Fruit fly (Drosophila melanogaster): Measurements from ENCODE around the gene CG31088.

CG31088 gene

dm6 chr3R:15974235-15974634 lies 23.5 kb upstream of the CG31088 start (continued):
- no peak for TF ChIP-seq lmd (GFP tag; IDR thresholded peaks at IDR 0.05)
- TF ChIP-seq lab (GFP tag; optimal IDR thresholded peaks at IDR 0.05) = peak; percentile 91
- no peak for TF ChIP-seq GATAe (GFP tag; conservative IDR thresholded peaks at IDR 0.05)
- TF ChIP-seq CG18262 (tag; optimal IDR thresholded peaks at IDR 0.05) = peak; percentile 86
- TF ChIP-seq Fer1 (GFP tag; optimal IDR thresholded peaks at IDR 0.05) = peak; percentile 84
- TF ChIP-seq Lim3 (GFP tag; IDR thresholded peaks at IDR 0.05) = no peak
- peak; percentile 78 for TF ChIP-seq Camta (GFP tag; optimal IDR thresholded peaks at IDR 0.05)
- TF ChIP-seq Dip2 (GFP tag; IDR thresholded peaks at IDR 0.05) = no peak
- TF ChIP-seq hth (optimal IDR thresholded peaks at IDR 0.05) = no peak
- TF ChIP-seq inv (GFP tag; IDR thresholded peaks at IDR 0.05; ENCODE audit: partially characterized antibody) = no peak
- no peak for TF ChIP-seq prd (optimal IDR thresholded peaks at IDR 0.05)
- no peak for TF ChIP-seq prd (GFP tag; IDR thresholded peaks at IDR 0.05)
- TF ChIP-seq sqz (GFP tag; optimal IDR thresholded peaks at IDR 0.05) = peak; percentile 68
- peak; percentile 50 for TF ChIP-seq CG6765 (GFP tag; optimal IDR thresholded peaks at IDR 0.05)
- no peak for TF ChIP-seq CG6175 (GFP tag; IDR thresholded peaks at IDR 0.05)
- TF ChIP-seq jing (GFP tag; optimal IDR thresholded peaks at IDR 0.05) = peak; percentile 65
- peak; percentile 3 for TF ChIP-seq CG4282 (GFP tag; optimal IDR thresholded peaks at IDR 0.05)
- peak; percentile 6 for TF ChIP-seq CG3065 (GFP tag; optimal IDR thresholded peaks at IDR 0.05)
- TF ChIP-seq Sox102F (GFP tag; optimal IDR thresholded peaks at IDR 0.05) = peak; percentile 90
- TF ChIP-seq gce (GFP tag; IDR thresholded peaks at IDR 0.05) = no peak
- peak; percentile 62 for TF ChIP-seq CG10274 (GFP tag; optimal IDR thresholded peaks at IDR 0.05)
- TF ChIP-seq Hr3 (GFP tag; optimal IDR thresholded peaks at IDR 0.05) = peak; percentile 82
- peak; percentile 77 for TF ChIP-seq kah (GFP tag; optimal IDR thresholded peaks at IDR 0.05)
- TF ChIP-seq CG15479 (GFP tag; optimal IDR thresholded peaks at IDR 0.05) = no peak
- no peak for TF ChIP-seq Dll (GFP tag; IDR thresholded peaks at IDR 0.05; ENCODE audit: partially characterized antibody)
- TF ChIP-seq toy (GFP tag; IDR thresholded peaks at IDR 0.05) = no peak
- TF ChIP-seq D19A (tag; optimal IDR thresholded peaks at IDR 0.05) = peak; percentile 80
- TF ChIP-seq CG8924 (tag; optimal IDR thresholded peaks at IDR 0.05) = peak; percentile 82
- TF ChIP-seq CG5245 (GFP tag; optimal IDR thresholded peaks at IDR 0.05) = peak; percentile 76
- TF ChIP-seq CG33557 (GFP tag; optimal IDR thresholded peaks at IDR 0.05) = peak; percentile 20
- no peak for TF ChIP-seq E2f2 (GFP tag; IDR thresholded peaks at IDR 0.05)
- peak; percentile 78 for TF ChIP-seq HLH54F (GFP tag; optimal IDR thresholded peaks at IDR 0.05)
- no peak for TF ChIP-seq CG2129 (GFP tag; IDR thresholded peaks at IDR 0.05; ENCODE audit: partially characterized antibody)
- no peak for TF ChIP-seq CG8290 (GFP tag; optimal IDR thresholded peaks at IDR 0.05)
- peak in 1 of 2 experiments; percentile 82 for TF ChIP-seq CG8290 (tag; optimal IDR thresholded peaks at IDR 0.05)
- no peak for TF ChIP-seq CG17912 (GFP tag; optimal IDR thresholded peaks at IDR 0.05)
- TF ChIP-seq CG13424 (tag; optimal IDR thresholded peaks at IDR 0.05) = peak; percentile 89
- peak; percentile 55 for TF ChIP-seq CG14710 (tag; optimal IDR thresholded peaks at IDR 0.05)
- TF ChIP-seq Hsf (GFP tag; optimal IDR thresholded peaks at IDR 0.05) = peak; percentile 78
- no peak for TF ChIP-seq CG2889 (GFP tag; IDR thresholded peaks at IDR 0.05)
- peak; percentile 47 to 91 for TF ChIP-seq Hr51 (GFP tag; optimal IDR thresholded peaks at IDR 0.05)
- peak; percentile 93 for TF ChIP-seq dmrt99B (tag; optimal IDR thresholded peaks at IDR 0.05)
- TF ChIP-seq h (optimal IDR thresholded peaks at IDR 0.05) = no peak
- peak; percentile 70 for TF ChIP-seq CG17385 (GFP tag; optimal IDR thresholded peaks at IDR 0.05)
- TF ChIP-seq CG6813 (GFP tag; optimal IDR thresholded peaks at IDR 0.05) = peak; percentile 71
- no peak for TF ChIP-seq E2f1 (GFP tag; IDR thresholded peaks at IDR 0.05)
- no peak for TF ChIP-seq CG5953 (GFP tag; IDR thresholded peaks at IDR 0.05)
- peak; percentile 59 for TF ChIP-seq CG11723 (GFP tag; optimal IDR thresholded peaks at IDR 0.05)
- TF ChIP-seq CG11560 (tag; IDR thresholded peaks at IDR 0.05) = no peak
- no peak for TF ChIP-seq C15 (GFP tag; IDR thresholded peaks at IDR 0.05)
- peak; percentile 8 for TF ChIP-seq CG2116 (GFP tag; optimal IDR thresholded peaks at IDR 0.05)
- TF ChIP-seq CG4328 (GFP tag; optimal IDR thresholded peaks at IDR 0.05) = peak; percentile 66
